Worm (Caenorhabditis elegans) whole organism, early embryonic: ENCODE data around the gene vps-33.2.

Experiments
- F13C5.2 ChIP-seq: sonication (generic microtip); optimal IDR thresholded peaks from 2 replicates; lab custom pipeline; 2017; ENCODE audit warnings: mild to moderate bottlenecking, missing genetic modification characterization, inconsistent platforms, missing compliant biosample characterization
- aly-1 ChIP-seq: sonication (generic microtip); optimal IDR thresholded peaks from 2 replicates; lab custom pipeline; 2016; ENCODE audit warnings: missing genetic modification characterization, missing compliant biosample characterization
- ama-1 ChIP-seq: fragments of 150-350 bp; optimal IDR thresholded peaks from 2 replicates; lab custom pipeline; 2014
- ets-7 ChIP-seq: sonication (generic microtip); optimal IDR thresholded peaks from 2 replicates; lab custom pipeline; 2016; ENCODE audit warnings: missing genotype, missing genetic modification characterization, missing compliant biosample characterization
- flt-1 ChIP-seq: fragments of 200-800 bp; sonication (Bioruptor generic); IDR thresholded peaks from 2 replicates; pipeline ENCODE4 v1.3.6; 2022; ENCODE audit warnings: missing genetic modification characterization, missing compliant biosample characterization
- hmbx-1 ChIP-seq: sonication (generic microtip); optimal IDR thresholded peaks from 2 replicates; lab custom pipeline; 2016; ENCODE audit warnings: mild to moderate bottlenecking, missing genetic modification characterization, missing compliant biosample characterization
- hmg-4 ChIP-seq: fragments of 200-800 bp; sonication (Bioruptor generic); optimal IDR thresholded peaks from 2 replicates; lab custom pipeline; 2018; ENCODE audit warnings: mild to moderate bottlenecking, missing genetic modification characterization, missing compliant biosample characterization
- scrt-1 ChIP-seq: fragments of 200-800 bp; sonication (Bioruptor generic); IDR thresholded peaks from 2 replicates; pipeline ENCODE4 v1.3.6; 2022; ENCODE audit warnings: missing genetic modification characterization, missing compliant biosample characterization
- tbx-37 ChIP-seq: fragments of 200-800 bp; sonication (Bioruptor generic); conservative IDR thresholded peaks from 2 replicates; pipeline ENCODE4 v1.3.6; 2022; ENCODE audit warnings: missing genetic modification reagents, missing genetic modification characterization, missing compliant biosample characterization
- tra-4 ChIP-seq: sonication (generic microtip); optimal IDR thresholded peaks from 2 replicates; lab custom pipeline; 2017; ENCODE audit warnings: missing genetic modification characterization, missing compliant biosample characterization

- no peak for TF ChIP-seq scrt-1
- no peak for TF ChIP-seq flt-1
- TF ChIP-seq hmg-4 (GFP tag; lab: Kevin White, UChicago): no peak
- TF ChIP-seq ets-7: no peak
- no peak for TF ChIP-seq tbx-37 (GFP tag; lab: Robert Waterston, UW)
- TF ChIP-seq hmbx-1 (tag; lab: Kevin White, UChicago): no peak
- no peak for TF ChIP-seq aly-1
- TF ChIP-seq tra-4 (tag; lab: Kevin White, UChicago): no peak
- TF ChIP-seq ama-1: no peak
- no peak for TF ChIP-seq F13C5.2
These were observed 6.9 kb upstream of the vps-33.2 start, which contains the start of gene aipr-1 for ce11 chrII:6594151-6594550.
